Worm (Caenorhabditis elegans): ENCODE results near the gene scl-18.

scl-18 gene

ce11 chrIV:11710331-11710730, 43.9 kb downstream of the scl-18 start:
- TF ChIP-seq mab-5 (tag; optimal IDR thresholded peaks at IDR 0.05) = no peak
- TF ChIP-seq blmp-1 (tag; optimal IDR thresholded peaks at IDR 0.05; ENCODE audit: insufficient read depth) = no peak
- TF ChIP-seq C34F6.9 (tag; optimal IDR thresholded peaks at IDR 0.05) = peak; percentile 35
- peak; percentile 58 for TF ChIP-seq nhr-129 (tag; optimal IDR thresholded peaks at IDR 0.05)
- TF ChIP-seq lsy-2 (tag; optimal IDR thresholded peaks at IDR 0.05) = peak in 1 of 2 experiments; percentile 2
- peak; percentile 58 for TF ChIP-seq F13H6.1 (tag; optimal IDR thresholded peaks at IDR 0.05)
- no peak for TF ChIP-seq nhr-23 (tag; optimal IDR thresholded peaks at IDR 0.05)
- TF ChIP-seq unc-39 (tag; optimal IDR thresholded peaks at IDR 0.05) = no peak

- no peak for TF ChIP-seq snpc-4 (tag; optimal IDR thresholded peaks at IDR 0.05)
- no peak for TF ChIP-seq mdl-1 (tag; optimal IDR thresholded peaks at IDR 0.05)
- TF ChIP-seq lin-13 (GFP tag; optimal IDR thresholded peaks at IDR 0.05) = no peak
- TF ChIP-seq ztf-4 (tag; optimal IDR thresholded peaks at IDR 0.05) = no peak
- no peak for TF ChIP-seq aly-2 (tag; optimal IDR thresholded peaks at IDR 0.05)
- TF ChIP-seq ZK546.5 (tag; optimal IDR thresholded peaks at IDR 0.05) = no peak
- TF ChIP-seq nhr-21 (tag; optimal IDR thresholded peaks at IDR 0.05) = no peak
- TF ChIP-seq elt-1 (tag; optimal IDR thresholded peaks at IDR 0.05) = no peak
- no peak for TF ChIP-seq ceh-16 (tag; optimal IDR thresholded peaks at IDR 0.05)
- TF ChIP-seq ceh-82 (tag; optimal IDR thresholded peaks at IDR 0.05) = no peak
- no peak for TF ChIP-seq lin-11 (tag; optimal IDR thresholded peaks at IDR 0.05)
- TF ChIP-seq nhr-25 (tag; optimal IDR thresholded peaks at IDR 0.05) = no peak
- TF ChIP-seq nhr-6 (tag; optimal IDR thresholded peaks at IDR 0.05) = no peak
- no peak for TF ChIP-seq blmp-1 (tag; optimal IDR thresholded peaks at IDR 0.05; ENCODE audit: insufficient read depth)
- no peak for TF ChIP-seq nhr-237 (tag; optimal IDR thresholded peaks at IDR 0.05)
These were observed 50.4 kb downstream of the scl-18 start, which contains the start of the genes T22B3.3 and alg-3 for ce11 chrIV:11703685-11704296. TSS of gene T22B3.3 (minus strand) at chrIV:11703785. TSS of gene alg-3 (plus strand) at chrIV:11704246.
